Worm (Caenorhabditis elegans) whole organism, L3 larva: ENCODE measurements around the gene F20D6.12.

Source experiments
- R02D3.7 ChIP-seq: fragments of 150-350 bp; optimal IDR thresholded peaks from 2 replicates; lab custom pipeline; 2014; ENCODE audit warnings: missing biosample characterization, missing genetic modification characterization
- ceh-9 ChIP-seq: sonication (generic microtip); optimal IDR thresholded peaks from 2 replicates; lab custom pipeline; 2018; ENCODE audit warnings: missing biosample characterization, missing genetic modification characterization
- elt-1 ChIP-seq: fragments of 150-350 bp; optimal IDR thresholded peaks from 2 replicates; lab custom pipeline; 2014; ENCODE audit warnings: missing biosample characterization, missing genetic modification characterization
- elt-2 ChIP-seq: sonication (generic microtip); optimal IDR thresholded peaks from 2 replicates; lab custom pipeline; 2016; ENCODE audit warnings: missing genetic modification reagents, mild to moderate bottlenecking, missing genetic modification characterization, missing compliant biosample characterization
- nhr-237 ChIP-seq: fragments of 150-350 bp; optimal IDR thresholded peaks from 2 replicates; lab custom pipeline; 2014; ENCODE audit warnings: missing biosample characterization, missing genetic modification characterization
- nhr-28 ChIP-seq: fragments of 150-350 bp; optimal IDR thresholded peaks from 2 replicates; lab custom pipeline; 2014; ENCODE audit warnings: missing biosample characterization, missing genetic modification characterization
- zag-1 ChIP-seq: fragments of 150-350 bp; optimal IDR thresholded peaks from 2 replicates; lab custom pipeline; 2014; ENCODE audit warnings: missing biosample characterization, missing genetic modification characterization
- ztf-4 ChIP-seq: fragments of 150-350 bp; optimal IDR thresholded peaks from 2 replicates; lab custom pipeline; 2014; ENCODE audit warnings: missing biosample characterization, missing genetic modification characterization

ce11 chrV:8190430-8190829 is 514 bp upstream of the F20D6.12 start, which contains the start of gene F20D6.1:
- no peak for TF ChIP-seq nhr-28 (tag; lab: Kevin White, UChicago)
- no peak for TF ChIP-seq nhr-237 (tag; lab: Kevin White, UChicago)
- no peak for TF ChIP-seq R02D3.7 (tag; lab: Kevin White, UChicago)
- TF ChIP-seq ztf-4 (tag; lab: Kevin White, UChicago): no peak
- no peak for TF ChIP-seq elt-1 (tag; lab: Kevin White, UChicago)
- TF ChIP-seq zag-1: no peak
- no peak for TF ChIP-seq ceh-9 (tag; lab: Kevin White, UChicago)
- TF ChIP-seq elt-2 (tag; lab: Kevin White, UChicago): no peak
